Fruit fly (Drosophila melanogaster) S2 (cell line): Measurements from ENCODE around the gene kel.

Source experiments
- CG8478 ChIP-seq: fragments of >200 bp; optimal IDR thresholded peaks from 2 replicates; lab custom pipeline; 2018
- CTCF ChIP-seq, 2 experiments: fragments of >200 bp; optimal IDR thresholded peaks; 2 replicates each; lab custom pipeline; 2018

DNA sequence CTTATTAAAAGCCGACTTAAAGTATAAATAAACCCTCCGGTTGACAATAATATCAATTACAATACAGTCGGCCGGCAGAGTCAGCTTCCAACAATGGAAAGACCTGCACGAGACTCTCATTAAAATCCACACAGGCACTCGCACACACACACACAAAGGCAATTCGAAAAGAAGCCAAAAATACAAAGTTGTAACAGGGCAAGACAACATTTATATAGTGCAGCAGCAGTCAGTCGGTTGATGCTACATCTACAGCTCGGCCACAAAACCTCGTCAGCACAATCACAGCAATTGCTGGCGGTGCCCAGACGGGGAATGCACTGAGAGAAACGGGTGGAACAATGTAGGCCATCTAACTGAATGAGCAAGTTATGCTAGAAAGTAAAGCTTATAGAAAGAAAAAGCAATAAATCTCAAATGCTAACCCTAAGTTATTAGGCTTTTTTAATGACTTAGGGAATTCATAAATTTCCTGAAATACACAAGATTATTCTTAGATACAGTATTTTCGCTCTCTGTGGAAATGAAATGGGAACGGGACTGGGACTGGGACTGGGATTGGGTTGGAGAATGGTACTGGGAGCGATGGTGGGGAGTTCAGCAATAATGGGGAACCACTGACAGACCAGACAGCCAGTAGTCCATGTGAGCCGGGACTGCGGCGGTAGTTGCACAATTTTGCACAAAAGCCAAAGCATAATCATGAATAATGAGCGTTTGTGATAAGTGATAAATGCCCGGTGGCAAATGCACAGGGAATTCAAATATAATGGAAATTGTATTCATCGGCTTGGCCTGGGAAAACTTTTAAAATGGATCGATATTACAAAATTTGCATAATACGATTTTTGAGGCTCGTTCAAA lies 16.3 kb downstream of the kel start:
- TF ChIP-seq CG8478 (lab: Kevin White, UChicago) (no peak), CTCF (optimal IDR thresholded peaks at IDR 0.05; lab: Kevin White, UChicago) (no peak)
